Worm (Caenorhabditis elegans): ENCODE results near the gene C27F2.10.

C27F2.10 gene

DNA sequence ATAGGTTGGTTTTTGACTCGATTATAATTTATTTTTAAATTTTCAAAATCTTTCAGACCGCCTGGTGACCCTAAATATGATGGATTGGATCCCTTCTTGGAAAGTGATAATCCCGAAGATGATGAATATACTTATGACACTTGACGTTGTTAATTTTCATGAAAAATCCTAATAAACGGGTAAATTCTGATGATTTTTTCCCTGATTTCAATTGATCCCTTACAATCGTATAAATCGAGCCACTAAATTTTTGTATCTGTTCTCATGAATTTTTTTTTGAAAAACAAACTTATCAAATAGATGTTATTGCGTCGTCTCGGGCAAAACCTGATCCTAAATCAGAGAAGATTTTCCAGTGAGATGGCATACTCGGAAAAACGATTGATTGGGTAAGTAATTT is 36.3 kb upstream of the C27F2.10 start, which contains the start of gene R144.13:
Gene R144.13, plus strand, starts transcription at position 301 of the 400 bp plus-strand sequence.
- TF ChIP-seq nhr-12 (tag; optimal IDR thresholded peaks at IDR 0.05) = no peak
- TF ChIP-seq pqm-1 (tag; optimal IDR thresholded peaks at IDR 0.05) = no peak
- TF ChIP-seq daf-12 (tag; optimal IDR thresholded peaks at IDR 0.05) = no peak
- no peak for TF ChIP-seq nhr-23 (tag; optimal IDR thresholded peaks at IDR 0.05)
- TF ChIP-seq nhr-28 (tag; optimal IDR thresholded peaks at IDR 0.05) = no peak
- TF ChIP-seq nhr-77 (tag; optimal IDR thresholded peaks at IDR 0.05) = no peak

DNA sequence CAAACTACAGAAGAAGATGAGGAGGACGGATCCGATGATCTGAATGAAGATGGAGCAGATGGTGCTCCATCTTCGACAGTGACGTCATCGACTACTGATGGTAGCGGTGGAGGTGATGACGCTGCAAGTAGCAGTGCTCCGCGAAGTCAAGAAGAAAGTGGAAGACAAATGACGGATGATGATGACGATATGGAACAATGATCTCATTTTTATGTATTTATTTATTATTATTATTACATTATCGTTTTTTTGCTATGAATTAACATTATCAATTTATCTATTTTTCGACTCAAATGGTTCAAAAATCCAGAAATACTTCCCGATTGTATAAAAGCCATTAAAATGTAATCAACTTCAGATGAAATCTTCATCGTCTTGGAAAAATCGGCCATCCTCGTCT is 35.0 kb upstream of the C27F2.10 start, which contains the start of gene R144.3:
Gene R144.3, plus strand, starts transcription at position 301 of the 400 bp plus-strand sequence.
- TF ChIP-seq nfya-1 (tag; optimal IDR thresholded peaks at IDR 0.05; ENCODE audit: insufficient read depth) (no peak), ceh-82 (tag; optimal IDR thresholded peaks at IDR 0.05) (no peak), ceh-28 (tag; optimal IDR thresholded peaks at IDR 0.05) (no peak), ceh-16 (tag; optimal IDR thresholded peaks at IDR 0.05) (no peak), pqm-1 (tag; optimal IDR thresholded peaks at IDR 0.05) (no peak), egl-27 (tag; optimal IDR thresholded peaks at IDR 0.05) (no peak)

DNA sequence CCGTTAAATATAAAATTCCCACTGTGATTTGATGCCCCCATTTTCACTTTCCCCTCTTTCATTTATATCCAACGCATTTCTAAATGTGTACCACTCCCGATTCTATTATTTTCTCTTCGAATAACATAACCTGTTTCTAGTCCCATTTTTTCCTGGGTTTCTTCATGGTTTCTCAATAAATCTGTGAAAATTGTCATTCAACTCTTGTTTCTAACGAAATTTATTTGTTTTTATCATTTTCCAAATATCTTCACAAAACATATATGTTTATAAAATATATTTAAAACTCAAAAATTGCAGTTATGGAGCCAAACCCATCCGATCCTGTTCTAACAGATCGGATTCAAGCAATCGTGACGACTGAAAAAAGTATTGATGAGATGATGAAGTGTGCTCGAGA is 34.2 kb upstream of the C27F2.10 start, which contains the start of gene mdt-11:
Gene mdt-11, plus strand, starts transcription at position 301 of the 400 bp plus-strand sequence.
- TF ChIP-seq lin-15B (tag; optimal IDR thresholded peaks at IDR 0.05) (no peak), ceh-9 (tag; optimal IDR thresholded peaks at IDR 0.05) (no peak), ztf-4 (tag; optimal IDR thresholded peaks at IDR 0.05) (no peak), sea-2 (GFP tag; optimal IDR thresholded peaks at IDR 0.05) (no peak), eor-1 (tag; optimal IDR thresholded peaks at IDR 0.05) (no peak), daf-12 (tag; optimal IDR thresholded peaks at IDR 0.05) (no peak), tbx-2 (tag; optimal IDR thresholded peaks at IDR 0.05) (no peak), hmg-11 (tag; optimal IDR thresholded peaks at IDR 0.05) (no peak), egl-5 (tag; optimal IDR thresholded peaks at IDR 0.05) (no peak), nhr-12 (tag; optimal IDR thresholded peaks at IDR 0.05) (no peak), unc-39 (tag; optimal IDR thresholded peaks at IDR 0.05) (no peak), elt-2 (tag; optimal IDR thresholded peaks at IDR 0.05) (no peak), nhr-11 (tag; optimal IDR thresholded peaks at IDR 0.05) (no peak), pqm-1 (tag; optimal IDR thresholded peaks at IDR 0.05) (no peak)

DNA sequence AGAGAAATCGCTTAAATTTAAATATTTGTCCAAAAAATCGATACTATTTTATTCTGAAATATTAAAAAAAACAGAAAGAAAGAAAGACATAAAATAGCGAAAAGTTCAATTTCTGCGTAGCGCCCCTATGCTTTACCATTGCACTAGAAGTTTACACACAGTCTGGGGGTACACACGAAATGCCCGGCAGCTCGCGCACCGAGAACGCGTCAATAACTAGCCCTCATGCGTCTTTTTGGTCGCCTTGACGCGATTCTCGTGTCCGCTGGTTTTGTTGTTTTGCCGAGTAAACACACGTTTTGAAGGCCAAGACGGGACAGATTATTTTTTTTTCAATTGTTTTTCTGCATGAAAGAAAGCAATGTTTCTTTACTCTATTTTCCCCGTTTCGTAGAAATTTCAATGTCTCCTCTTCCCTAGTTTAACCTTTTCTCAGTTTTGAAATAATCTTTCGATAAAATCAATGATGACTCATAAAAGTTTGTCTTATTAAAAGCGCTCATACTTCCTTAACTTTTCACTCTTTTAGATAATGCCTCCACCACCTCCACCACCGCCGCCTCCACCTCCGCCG is 31.5 kb upstream of the C27F2.10 start, which contains the start of gene wip-1:
Gene wip-1, plus strand, starts transcription at position 524 of the 574 bp plus-strand sequence.
- TF ChIP-seq sea-2 (GFP tag; optimal IDR thresholded peaks at IDR 0.05) = no peak
- peak; percentile 100 for TF ChIP-seq pha-4 (tag; optimal IDR thresholded peaks at IDR 0.05)
- peak; percentile 96 for TF ChIP-seq skn-1 (tag; optimal IDR thresholded peaks at IDR 0.05)
- peak; percentile 95 for TF ChIP-seq snpc-4 (tag; optimal IDR thresholded peaks at IDR 0.05)
- TF ChIP-seq nhr-25 (tag; optimal IDR thresholded peaks at IDR 0.05) = peak; percentile 100
- TF ChIP-seq ceh-28 (tag; optimal IDR thresholded peaks at IDR 0.05) = peak; percentile 93
- TF ChIP-seq nhr-43 (tag; optimal IDR thresholded peaks at IDR 0.05; ENCODE audit: poor library complexity, severe bottlenecking) = peak; percentile 97
- peak; percentile 68 for TF ChIP-seq ceh-16 (tag; optimal IDR thresholded peaks at IDR 0.05)
- TF ChIP-seq nhr-76 (tag; optimal IDR thresholded peaks at IDR 0.05) = peak; percentile 40
- peak; percentile 90 for TF ChIP-seq pqm-1 (tag; optimal IDR thresholded peaks at IDR 0.05)
- TF ChIP-seq fkh-10 (GFP tag; optimal IDR thresholded peaks at IDR 0.05) = peak; percentile 91
- TF ChIP-seq mml-1 (tag; optimal IDR thresholded peaks at IDR 0.05) = no peak
- peak; percentile 97 for TF ChIP-seq lin-39 (tag; optimal IDR thresholded peaks at IDR 0.05)
- peak; percentile 62 for TF ChIP-seq aly-2 (tag; optimal IDR thresholded peaks at IDR 0.05)
- peak; percentile 88 for TF ChIP-seq nhr-77 (tag; optimal IDR thresholded peaks at IDR 0.05)
- peak; percentile 61 for TF ChIP-seq mdl-1 (tag; optimal IDR thresholded peaks at IDR 0.05)
- TF ChIP-seq tbx-2 (tag; optimal IDR thresholded peaks at IDR 0.05) = peak; percentile 95
- TF ChIP-seq nhr-23 (tag; optimal IDR thresholded peaks at IDR 0.05) = peak; percentile 99
- peak; percentile 83 for TF ChIP-seq ztf-4 (tag; optimal IDR thresholded peaks at IDR 0.05)
- TF ChIP-seq jun-1 (tag; optimal IDR thresholded peaks at IDR 0.05) = peak; percentile 97
- TF ChIP-seq nhr-28 (tag; optimal IDR thresholded peaks at IDR 0.05) = peak; percentile 49
- TF ChIP-seq eor-1 (tag; optimal IDR thresholded peaks at IDR 0.05) = no peak
- no peak for TF ChIP-seq fkh-2 (tag; optimal IDR thresholded peaks at IDR 0.05)
- no peak for TF ChIP-seq nhr-67 (tag; optimal IDR thresholded peaks at IDR 0.05)
- no peak for TF ChIP-seq ceh-9 (tag; optimal IDR thresholded peaks at IDR 0.05)
- TF ChIP-seq lsy-12 (tag; optimal IDR thresholded peaks at IDR 0.05) = peak; percentile 98
- TF ChIP-seq R02D3.7 (tag; optimal IDR thresholded peaks at IDR 0.05) = peak; percentile 86
- peak; percentile 73 for TF ChIP-seq elt-1 (tag; optimal IDR thresholded peaks at IDR 0.05)
- peak; percentile 97 for TF ChIP-seq nfya-1 (tag; optimal IDR thresholded peaks at IDR 0.05; ENCODE audit: insufficient read depth)
- peak; percentile 95 for TF ChIP-seq lin-15B (tag; optimal IDR thresholded peaks at IDR 0.05)
- no peak for TF ChIP-seq ztf-11 (tag; optimal IDR thresholded peaks at IDR 0.05)
- no peak for TF ChIP-seq unc-39 (tag; optimal IDR thresholded peaks at IDR 0.05)
- peak; percentile 2 for TF ChIP-seq daf-12 (tag; optimal IDR thresholded peaks at IDR 0.05)
- peak; percentile 77 for TF ChIP-seq ama-1 (optimal IDR thresholded peaks at IDR 0.05)
- peak; percentile 87 for TF ChIP-seq ceh-82 (tag; optimal IDR thresholded peaks at IDR 0.05)
- TF ChIP-seq zag-1 (tag; optimal IDR thresholded peaks at IDR 0.05) = peak; percentile 29
- TF ChIP-seq unc-62 (GFP tag; optimal IDR thresholded peaks at IDR 0.05) = peak; percentile 60
- TF ChIP-seq ZK546.5 (tag; optimal IDR thresholded peaks at IDR 0.05) = peak; percentile 60
- TF ChIP-seq nhr-12 (tag; optimal IDR thresholded peaks at IDR 0.05) = no peak
- peak; percentile 92 for TF ChIP-seq egl-5 (tag; optimal IDR thresholded peaks at IDR 0.05)

Measured in whole organism, L3 larva.